1 fruit fly cellular context compared by ENCODE assay signal in genomic region chr3L:18281236-18281635, dm6.
TF ChIP-seq lines count a peak whose summit lies in the region.

No protein-coding gene starts in this region.

TF ChIP-seq in whole organism, embryonic, 481 proteins besides CTCF, POLR2A, EP300 and RAD21 (continued from another document and continues in another):
- TF ChIP-seq CG14965 (GFP tag; optimal IDR thresholded peaks at IDR 0.05; lab: Kevin White, UChicago; ENCODE audit: borderline replicate concordance) (peak; percentile 54), CG17385 (GFP tag; optimal IDR thresholded peaks at IDR 0.05; lab: Kevin White, UChicago) (peak; percentile 80), oc (tag; optimal IDR thresholded peaks at IDR 0.05; lab: Kevin White, UChicago) (peak; percentile 88), Ptx1 (GFP tag; IDR thresholded peaks at IDR 0.05; lab: Robert Waterston, UW) (peak; percentile 86), pb (GFP tag; optimal IDR thresholded peaks at IDR 0.05; lab: Kevin White, UChicago) (peak; percentile 89), CG2116 (GFP tag; optimal IDR thresholded peaks at IDR 0.05; lab: Kevin White, UChicago) (peak; percentile 56), CG17912 (GFP tag; optimal IDR thresholded peaks at IDR 0.05; lab: Kevin White, UChicago) (no peak), CG34224 (GFP tag; IDR thresholded peaks at IDR 0.05; lab: Robert Waterston, UW; ENCODE audit: partially characterized antibody) (no peak), Usf (GFP tag; optimal IDR thresholded peaks at IDR 0.05; lab: Kevin White, UChicago) (peak; percentile 87), Dbx (GFP tag; IDR thresholded peaks at IDR 0.05; lab: Robert Waterston, UW) (no peak; the same call in 2 of the 3 replicates), lola (GFP tag; optimal IDR thresholded peaks at IDR 0.05; lab: Kevin White, UChicago) (peak in 1 of 3 experiments; percentile 98), CG5245 (GFP tag; optimal IDR thresholded peaks at IDR 0.05; lab: Kevin White, UChicago) (peak; percentile 89), cg (GFP tag; optimal IDR thresholded peaks at IDR 0.05; lab: Kevin White, UChicago) (peak; percentile 40), BEAF-32 (GFP tag; optimal IDR thresholded peaks at IDR 0.05; lab: Kevin White, UChicago) (no peak), zfh1 (GFP tag; IDR thresholded peaks at IDR 0.05; lab: Robert Waterston, UW) (peak; percentile 97), CG9437 (GFP tag; optimal IDR thresholded peaks at IDR 0.05; lab: Kevin White, UChicago) (peak; percentile 70), fd96Cb (tag; optimal IDR thresholded peaks at IDR 0.05; lab: Kevin White, UChicago) (peak; percentile 92), CG2889 (GFP tag; IDR thresholded peaks at IDR 0.05; lab: Robert Waterston, UW) (peak; percentile 76), CG31388 (GFP tag; optimal IDR thresholded peaks at IDR 0.05; lab: Kevin White, UChicago) (peak; percentile 38), cato (GFP tag; optimal IDR thresholded peaks at IDR 0.05; lab: Kevin White, UChicago; ENCODE audit: borderline replicate concordance) (peak; percentile 70), CG11560 (tag; IDR thresholded peaks at IDR 0.05; lab: Robert Waterston, UW) (peak; percentile 67; the same call in 2 of the 3 replicates), Meics (GFP tag; optimal IDR thresholded peaks at IDR 0.05; lab: Kevin White, UChicago) (peak; percentile 48), cas (GFP tag; IDR thresholded peaks at IDR 0.05; lab: Robert Waterston, UW) (0 out of 2 replicates have a peak, but pooled peaks have one; percentile 16), ems (GFP tag; optimal IDR thresholded peaks at IDR 0.05; lab: Kevin White, UChicago) (peak; percentile 79), CG2678 (tag; optimal IDR thresholded peaks at IDR 0.05; lab: Kevin White, UChicago) (peak; percentile 83), CG15696 (tag; optimal IDR thresholded peaks at IDR 0.05; lab: Kevin White, UChicago) (peak; percentile 97), Jarid2 (GFP tag; optimal IDR thresholded peaks at IDR 0.05; lab: Kevin White, UChicago) (peak; percentile 53), CG4617 (GFP tag; optimal IDR thresholded peaks at IDR 0.05; lab: Kevin White, UChicago; ENCODE audit: borderline replicate concordance) (peak; percentile 52), gcm (GFP tag; optimal IDR thresholded peaks at IDR 0.05; lab: Kevin White, UChicago) (peak; percentile 95), CG34376 (GFP tag; optimal IDR thresholded peaks at IDR 0.05; lab: Kevin White, UChicago) (no peak), Bdp1 (GFP tag; optimal IDR thresholded peaks at IDR 0.05; lab: Kevin White, UChicago) (peak; percentile 77), az2 (GFP tag; optimal IDR thresholded peaks at IDR 0.05; lab: Kevin White, UChicago) (peak; percentile 92), Sry-β (GFP tag; optimal IDR thresholded peaks at IDR 0.05; lab: Kevin White, UChicago) (peak; percentile 16), CG10431 (GFP tag; optimal IDR thresholded peaks at IDR 0.05; lab: Kevin White, UChicago) (peak; percentile 71), crol (GFP tag; IDR thresholded peaks at IDR 0.05; lab: Robert Waterston, UW) (peak; percentile 79), Ets97D (GFP tag; optimal IDR thresholded peaks at IDR 0.05; lab: Kevin White, UChicago) (peak; percentile 61), dpn (GFP tag; optimal IDR thresholded peaks at IDR 0.05; lab: Kevin White, UChicago) (peak; percentile 88), nerfin-1 (tag; optimal IDR thresholded peaks at IDR 0.05; lab: Kevin White, UChicago) (peak; percentile 81), CG17328 (GFP tag; IDR thresholded peaks at IDR 0.05; lab: Robert Waterston, UW) (peak; percentile 96), CG15011 (GFP tag; optimal IDR thresholded peaks at IDR 0.05; lab: Kevin White, UChicago) (peak; percentile 61), CG9932 (GFP tag; IDR thresholded peaks at IDR 0.05; lab: Robert Waterston, UW) (no peak), hth (optimal IDR thresholded peaks at IDR 0.05; lab: Kevin White, UChicago) (peak; percentile 24), CG7928 (GFP tag; optimal IDR thresholded peaks at IDR 0.05; lab: Kevin White, UChicago) (no peak), esg (GFP tag; conservative IDR thresholded peaks at IDR 0.05; lab: Robert Waterston, UW) (peak; percentile 84), en (GFP tag; optimal IDR thresholded peaks at IDR 0.05; lab: Kevin White, UChicago) (peak; percentile 82), CG4854 (GFP tag; optimal IDR thresholded peaks at IDR 0.05; lab: Kevin White, UChicago) (peak; percentile 61), vvl (GFP tag; IDR thresholded peaks at IDR 0.05; lab: Robert Waterston, UW) (peak; percentile 96), CG6765 (GFP tag; optimal IDR thresholded peaks at IDR 0.05; lab: Kevin White, UChicago) (no peak), CG16813 (GFP tag; IDR thresholded peaks at IDR 0.05; lab: Robert Waterston, UW; ENCODE audit: partially characterized antibody) (no peak), CG12659 (GFP tag; optimal IDR thresholded peaks at IDR 0.05; lab: Kevin White, UChicago) (peak; percentile 82), Spps (tag; optimal IDR thresholded peaks at IDR 0.05; lab: Kevin White, UChicago) (peak; percentile 95), Mrtf (GFP tag; IDR thresholded peaks at IDR 0.05; lab: Robert Waterston, UW) (peak; percentile 76; the same call in 2 of the 3 replicates), vnd (GFP tag; IDR thresholded peaks at IDR 0.05; lab: Robert Waterston, UW; ENCODE audit: partially characterized antibody) (no peak), nom (GFP tag; optimal IDR thresholded peaks at IDR 0.05; lab: Kevin White, UChicago) (no peak), CG3995 (GFP tag; optimal IDR thresholded peaks at IDR 0.05; lab: Kevin White, UChicago) (no peak), H15 (GFP tag; IDR thresholded peaks at IDR 0.05; lab: Robert Waterston, UW) (peak; percentile 87), Dll (GFP tag; IDR thresholded peaks at IDR 0.05; lab: Robert Waterston, UW; ENCODE audit: partially characterized antibody) (no peak), HHEX (GFP tag; optimal IDR thresholded peaks at IDR 0.05; lab: Kevin White, UChicago) (peak; percentile 73), inv (GFP tag; IDR thresholded peaks at IDR 0.05; lab: Robert Waterston, UW; ENCODE audit: partially characterized antibody) (no peak), rib (GFP tag; IDR thresholded peaks at IDR 0.05; lab: Robert Waterston, UW) (peak; percentile 36; the same call in 1 of the 2 replicates), lilli (GFP tag; optimal IDR thresholded peaks at IDR 0.05; lab: Kevin White, UChicago) (peak; percentile 84), pita (GFP tag; optimal IDR thresholded peaks at IDR 0.05; lab: Kevin White, UChicago) (no peak), CG16863 (GFP tag; optimal IDR thresholded peaks at IDR 0.05; lab: Kevin White, UChicago) (peak; percentile 91), sr (GFP tag; IDR thresholded peaks at IDR 0.05; lab: Robert Waterston, UW) (no peak), ac (GFP tag; optimal IDR thresholded peaks at IDR 0.05; lab: Kevin White, UChicago) (peak; percentile 90), salm (tag; optimal IDR thresholded peaks at IDR 0.05; lab: Kevin White, UChicago) (peak; percentile 81), ash1 (GFP tag; optimal IDR thresholded peaks at IDR 0.05; lab: Kevin White, UChicago) (no peak), B-H1 (GFP tag; IDR thresholded peaks at IDR 0.05; lab: Robert Waterston, UW) (peak; percentile 70), Camta (GFP tag; optimal IDR thresholded peaks at IDR 0.05; lab: Kevin White, UChicago) (peak; percentile 91), Nf-YA (GFP tag; IDR thresholded peaks at IDR 0.05; lab: Robert Waterston, UW) (peak; percentile 69), CG16815 (GFP tag; optimal IDR thresholded peaks at IDR 0.05; lab: Kevin White, UChicago) (peak; percentile 96), CG7271 (tag; optimal IDR thresholded peaks at IDR 0.05; lab: Kevin White, UChicago) (peak; percentile 9), bowl (GFP tag; IDR thresholded peaks at IDR 0.05; lab: Robert Waterston, UW) (no peak), CG14050 (GFP tag; IDR thresholded peaks at IDR 0.05; lab: Robert Waterston, UW) (peak; percentile 79), Hr51 (GFP tag; optimal IDR thresholded peaks at IDR 0.05; lab: Kevin White, UChicago) (peak; percentile 79 to 82), pum (GFP tag; optimal IDR thresholded peaks at IDR 0.05; lab: Kevin White, UChicago) (peak; percentile 92), dan (GFP tag; IDR thresholded peaks at IDR 0.05; lab: Robert Waterston, UW) (peak; percentile 95; the same call in 1 of the 2 replicates), so (GFP tag; IDR thresholded peaks at IDR 0.05; lab: Robert Waterston, UW) (peak; percentile 80), pfk (GFP tag; optimal IDR thresholded peaks at IDR 0.05; lab: Kevin White, UChicago) (no peak), CG11504 (tag; optimal IDR thresholded peaks at IDR 0.05; lab: Kevin White, UChicago) (peak; percentile 85), bbx (GFP tag; IDR thresholded peaks at IDR 0.05; lab: Robert Waterston, UW; ENCODE audit: partially characterized antibody) (no peak), CG12744 (GFP tag; optimal IDR thresholded peaks at IDR 0.05; lab: Kevin White, UChicago) (peak; percentile 74), danr (GFP tag; IDR thresholded peaks at IDR 0.05; lab: Robert Waterston, UW) (peak; percentile 74; the same call in 1 of the 2 replicates), odd (GFP tag; optimal IDR thresholded peaks at IDR 0.05; lab: Kevin White, UChicago) (peak; percentile 75), CG13123 (GFP tag; optimal IDR thresholded peaks at IDR 0.05; lab: Kevin White, UChicago) (peak; percentile 80), Atf3 (GFP tag; optimal IDR thresholded peaks at IDR 0.05; lab: Kevin White, UChicago) (peak; percentile 88), dimm (GFP tag; IDR thresholded peaks at IDR 0.05; lab: Robert Waterston, UW) (peak; percentile 54; the same call in 1 of the 2 replicates), Drgx (GFP tag; IDR thresholded peaks at IDR 0.05; lab: Robert Waterston, UW) (no peak), CG12942 (GFP tag; optimal IDR thresholded peaks at IDR 0.05; lab: Kevin White, UChicago) (peak; percentile 70), Dip2 (GFP tag; IDR thresholded peaks at IDR 0.05; lab: Robert Waterston, UW) (no peak), B-H2 (GFP tag; optimal IDR thresholded peaks at IDR 0.05; lab: Kevin White, UChicago) (no peak), her (GFP tag; optimal IDR thresholded peaks at IDR 0.05; lab: Kevin White, UChicago) (peak; percentile 62), CG32772 (GFP tag; IDR thresholded peaks at IDR 0.05; lab: Robert Waterston, UW) (peak; percentile 89), nerfin-2 (GFP tag; IDR thresholded peaks at IDR 0.05; lab: Robert Waterston, UW; ENCODE audit: partially characterized antibody) (no peak), CG9817 (tag; optimal IDR thresholded peaks at IDR 0.05; lab: Kevin White, UChicago) (peak; percentile 64), CG6683 (GFP tag; optimal IDR thresholded peaks at IDR 0.05; lab: Kevin White, UChicago) (no peak), CG5953 (GFP tag; IDR thresholded peaks at IDR 0.05; lab: Robert Waterston, UW) (peak; percentile 71; the same call in 1 of the 2 replicates), Hmr (GFP tag; optimal IDR thresholded peaks at IDR 0.05; lab: Kevin White, UChicago) (peak; percentile 45), CG8478 (optimal IDR thresholded peaks at IDR 0.05; lab: Kevin White, UChicago) (no peak), TFAM (GFP tag; optimal IDR thresholded peaks at IDR 0.05; lab: Kevin White, UChicago) (peak; percentile 66), NC2β (GFP tag; optimal IDR thresholded peaks at IDR 0.05; lab: Kevin White, UChicago) (peak; percentile 91), croc (GFP tag; conservative IDR thresholded peaks at IDR 0.05; lab: Robert Waterston, UW) (peak; percentile 94), ewg (GFP tag; optimal IDR thresholded peaks at IDR 0.05; lab: Kevin White, UChicago) (peak; percentile 80), sc (optimal IDR thresholded peaks at IDR 0.05; lab: Kevin White, UChicago) (no peak), sc (GFP tag; optimal IDR thresholded peaks at IDR 0.05; lab: Kevin White, UChicago) (peak; percentile 92), CG10959 (GFP tag; IDR thresholded peaks at IDR 0.05; lab: Robert Waterston, UW) (peak; percentile 98), YL-1 (GFP tag; optimal IDR thresholded peaks at IDR 0.05; lab: Kevin White, UChicago) (peak; percentile 53), HLH54F (GFP tag; optimal IDR thresholded peaks at IDR 0.05; lab: Kevin White, UChicago) (peak; percentile 74), CG2199 (GFP tag; IDR thresholded peaks at IDR 0.05; lab: Robert Waterston, UW) (peak; percentile 96), CG4404 (GFP tag; IDR thresholded peaks at IDR 0.05; lab: Robert Waterston, UW) (peak; percentile 95), toy (GFP tag; IDR thresholded peaks at IDR 0.05; lab: Robert Waterston, UW) (peak; percentile 63; the same call in 1 of the 2 replicates), sqz (GFP tag; optimal IDR thresholded peaks at IDR 0.05; lab: Kevin White, UChicago) (peak; percentile 75), phol (tag; optimal IDR thresholded peaks at IDR 0.05; lab: Kevin White, UChicago) (peak; percentile 92), sd (tag; optimal IDR thresholded peaks at IDR 0.05; lab: Kevin White, UChicago) (peak; percentile 46), CG14441 (GFP tag; IDR thresholded peaks at IDR 0.05; lab: Robert Waterston, UW) (peak; percentile 57; the same call in 1 of the 2 replicates), Fer3 (tag; optimal IDR thresholded peaks at IDR 0.05; lab: Kevin White, UChicago) (peak; percentile 62), gfzf (GFP tag; optimal IDR thresholded peaks at IDR 0.05; lab: Kevin White, UChicago) (peak; percentile 10), CG11247 (GFP tag; IDR thresholded peaks at IDR 0.05; lab: Robert Waterston, UW) (peak; percentile 78), fru (optimal IDR thresholded peaks at IDR 0.05; lab: Kevin White, UChicago) (no peak), mam (GFP tag; optimal IDR thresholded peaks at IDR 0.05; lab: Kevin White, UChicago) (peak; percentile 72), amos (GFP tag; IDR thresholded peaks at IDR 0.05; lab: Robert Waterston, UW; ENCODE audit: partially characterized antibody) (no peak), Dad (GFP tag; optimal IDR thresholded peaks at IDR 0.05; lab: Kevin White, UChicago) (peak; percentile 84), MESR4 (GFP tag; optimal IDR thresholded peaks at IDR 0.05; lab: Kevin White, UChicago) (peak; percentile 37), CG30431 (GFP tag; optimal IDR thresholded peaks at IDR 0.05; lab: Kevin White, UChicago) (peak; percentile 92), tap (tag; optimal IDR thresholded peaks at IDR 0.05; lab: Kevin White, UChicago) (peak; percentile 84), CG18476 (GFP tag; optimal IDR thresholded peaks at IDR 0.05; lab: Kevin White, UChicago) (peak; percentile 79), HmgZ (tag; optimal IDR thresholded peaks at IDR 0.05; lab: Kevin White, UChicago) (peak; percentile 67), knrl (GFP tag; IDR thresholded peaks at IDR 0.05; lab: Robert Waterston, UW; ENCODE audit: partially characterized antibody) (no peak), CG15514 (GFP tag; optimal IDR thresholded peaks at IDR 0.05; lab: Kevin White, UChicago) (peak; percentile 33)
